Worm (Caenorhabditis elegans) whole organism, L1 larva: ENCODE data around the gene cox-17.

ENCODE experiments used
- aly-2 ChIP-seq: fragments of 150-350 bp; optimal IDR thresholded peaks from 2 replicates; lab custom pipeline; 2014; ENCODE audit warnings: missing biosample characterization, missing genetic modification characterization
- egl-27 ChIP-seq, 2 experiments: fragments of 150-350 bp in 1 of 2; sonication (generic microtip); optimal IDR thresholded peaks; 3 replicates each; lab custom pipeline; 2017 to 2018; ENCODE audit warnings: missing biosample characterization in 2 of 2, missing genetic modification characterization in 2 of 2, missing genetic modification reagents in 2 of 2
- fkh-10 ChIP-seq: sonication (generic microtip); optimal IDR thresholded peaks from 2 replicates; lab custom pipeline; 2017; ENCODE audit warnings: missing biosample characterization, missing genetic modification reagents, missing genetic modification characterization
- mdl-1 ChIP-seq, 2 experiments: fragments of 150-350 bp; optimal IDR thresholded peaks; 2 replicates each; lab custom pipeline; 2014 to 2017; ENCODE audit warnings: missing biosample characterization in 2 of 2, missing genetic modification characterization in 2 of 2, inconsistent platforms in 1 of 2
- nhr-12 ChIP-seq: sonication (generic microtip); optimal IDR thresholded peaks from 2 replicates; lab custom pipeline; 2017; ENCODE audit warnings: missing biosample characterization, missing genetic modification characterization
- nhr-28 ChIP-seq: fragments of 150-350 bp; optimal IDR thresholded peaks from 2 replicates; lab custom pipeline; 2014; ENCODE audit warnings: missing biosample characterization, missing genetic modification characterization
- pag-3 ChIP-seq: sonication (generic microtip); optimal IDR thresholded peaks from 2 replicates; lab custom pipeline; 2017; ENCODE audit warnings: missing genetic modification characterization, mild to moderate bottlenecking, missing compliant biosample characterization, antibody characterized with exemption, borderline replicate concordance; ENCODE audit not compliant: insufficient read depth
- snpc-4 ChIP-seq: fragments of 150-350 bp; optimal IDR thresholded peaks from 2 replicates; lab custom pipeline; 2014; ENCODE audit warnings: missing biosample characterization, missing genetic modification characterization
- sptf-1 ChIP-seq: fragments of 150-350 bp; optimal IDR thresholded peaks from 2 replicates; lab custom pipeline; 2014; ENCODE audit warnings: missing biosample characterization, missing genetic modification characterization
- tbx-2 ChIP-seq: sonication (generic microtip); optimal IDR thresholded peaks from 2 replicates; lab custom pipeline; 2016; ENCODE audit warnings: missing genetic modification characterization, missing compliant biosample characterization
- unc-62 ChIP-seq: fragments of 150-350 bp; optimal IDR thresholded peaks from 2 replicates; lab custom pipeline; 2014; ENCODE audit warnings: missing biosample characterization, missing genetic modification reagents, missing genetic modification characterization

ce11 chrIII:211387-211786, 20.6 kb downstream of the cox-17 start:
- TF ChIP-seq unc-62 (no peak), egl-27 (tag; optimal IDR thresholded peaks at IDR 0.05; lab: Kevin White, UChicago) (no peak), sptf-1 (tag; lab: Kevin White, UChicago) (no peak), tbx-2 (tag; lab: Kevin White, UChicago) (no peak), mdl-1 (tag; optimal IDR thresholded peaks at IDR 0.05; lab: Kevin White, UChicago) (no peak), fkh-10 (GFP tag; lab: Kevin White, UChicago) (peak; percentile 46), nhr-28 (tag; lab: Kevin White, UChicago) (no peak), pag-3 (tag; lab: Kevin White, UChicago) (no peak), snpc-4 (tag; lab: Kevin White, UChicago) (no peak), nhr-12 (tag; lab: Kevin White, UChicago) (no peak), aly-2 (no peak)
